Fruit fly (Drosophila melanogaster) whole organism, wandering third instar larva: ENCODE measurements around the gene pzg.

Source experiments
- Abd-B ChIP-seq: fragments of >200 bp; optimal IDR thresholded peaks from 2 replicates; lab custom pipeline; 2017; ENCODE audit warnings: missing biosample characterization, missing genetic modification characterization
- CG32264 ChIP-seq: fragments of 200-800 bp; sonication (Bioruptor generic); optimal IDR thresholded peaks from 2 replicates; lab custom pipeline; 2016; ENCODE audit warnings: missing biosample characterization, missing genetic modification characterization
- CG9705 ChIP-seq: fragments of 200-800 bp; sonication (Bioruptor generic); optimal IDR thresholded peaks from 2 replicates; lab custom pipeline; 2018; ENCODE audit warnings: missing biosample characterization, mild to moderate bottlenecking, missing genetic modification characterization
- CrebA ChIP-seq: fragments of 200-800 bp; sonication (Bioruptor generic); optimal IDR thresholded peaks from 2 replicates; lab custom pipeline; 2016; ENCODE audit warnings: missing biosample characterization, mild to moderate bottlenecking, missing genetic modification characterization, borderline replicate concordance
- Dfd ChIP-seq: fragments of >200 bp; optimal IDR thresholded peaks from 2 replicates; lab custom pipeline; 2017; ENCODE audit warnings: missing biosample characterization, missing genetic modification characterization
- Dif ChIP-seq: fragments of 200-275, 200-300 bp; sonication (Bioruptor generic); optimal IDR thresholded peaks from 2 replicates; lab custom pipeline; 2018; ENCODE audit warnings: missing biosample characterization, missing genetic modification characterization; ENCODE audit not compliant: partially characterized antibody
- GATAd ChIP-seq: sonication (Bioruptor generic); optimal IDR thresholded peaks from 2 replicates; lab custom pipeline; 2016; ENCODE audit warnings: missing biosample characterization, missing genetic modification characterization
- HLH106 ChIP-seq: fragments of 200-800 bp; optimal IDR thresholded peaks from 3 replicates; lab custom pipeline; 2019; ENCODE audit warnings: missing biosample characterization, mild to moderate bottlenecking, missing genetic modification characterization, moderate library complexity
- Hnf4 ChIP-seq: fragments of 200-800 bp; sonication (Bioruptor generic); optimal IDR thresholded peaks from 2 replicates; lab custom pipeline; 2016; ENCODE audit warnings: missing biosample characterization, mild to moderate bottlenecking, missing genetic modification characterization
- Hr78 ChIP-seq: fragments of >200 bp; optimal IDR thresholded peaks from 2 replicates; lab custom pipeline; 2017; ENCODE audit warnings: missing biosample characterization, missing genetic modification characterization
- Hr83 ChIP-seq: fragments of 200-300 bp; sonication (Bioruptor generic); optimal IDR thresholded peaks from 2 replicates; lab custom pipeline; 2016; ENCODE audit warnings: missing biosample characterization, mild to moderate bottlenecking, missing genetic modification characterization, moderate library complexity; ENCODE audit not compliant: poor library complexity, severe bottlenecking
- Jra ChIP-seq: sonication (Bioruptor generic); optimal IDR thresholded peaks from 2 replicates; lab custom pipeline; 2016; ENCODE audit warnings: missing biosample characterization, missing genetic modification characterization
- Mio ChIP-seq: sonication (Bioruptor generic); optimal IDR thresholded peaks from 2 replicates; lab custom pipeline; 2016; ENCODE audit warnings: missing biosample characterization, missing genetic modification characterization
- Myc ChIP-seq: fragments of >200 bp; optimal IDR thresholded peaks from 2 replicates; lab custom pipeline; 2017
- N ChIP-seq: fragments of >200 bp; optimal IDR thresholded peaks from 2 replicates; lab custom pipeline; 2018; ENCODE audit warnings: missing biosample characterization, missing external identifiers, missing genetic modification characterization
- OdsH ChIP-seq: fragments of 200-800 bp; sonication (Bioruptor generic); optimal IDR thresholded peaks from 2 replicates; lab custom pipeline; 2016; ENCODE audit warnings: missing biosample characterization, mild to moderate bottlenecking, missing genetic modification characterization
- Rel ChIP-seq, 2 experiments: fragments of 200-800 bp; sonication (Bioruptor generic) in 1 of 2; optimal IDR thresholded peaks; 2 replicates in 1 of 2; 3 replicates in 1 of 2; lab custom pipeline; 2016 to 2019; ENCODE audit warnings: mild to moderate bottlenecking in 2 of 2, missing biosample characterization in 2 of 2, missing genetic modification characterization in 2 of 2, moderate library complexity in 1 of 2
- Sp1 ChIP-seq: fragments of 200-800 bp; sonication (Bioruptor generic); optimal IDR thresholded peaks from 3 replicates; lab custom pipeline; 2019; ENCODE audit warnings: missing biosample characterization, mild to moderate bottlenecking, missing genetic modification characterization, moderate library complexity
- Vsx2 ChIP-seq: fragments of 200-300, 225-300 bp; sonication (Bioruptor generic); optimal IDR thresholded peaks from 2 replicates; lab custom pipeline; 2018; ENCODE audit warnings: missing biosample characterization, missing genetic modification characterization; ENCODE audit not compliant: partially characterized antibody
- br ChIP-seq: fragments of 200-800 bp; sonication (Bioruptor generic); optimal IDR thresholded peaks from 2 replicates; lab custom pipeline; 2016; ENCODE audit warnings: missing biosample characterization, missing genetic modification characterization
- brk ChIP-seq: fragments of 200-800 bp; sonication (Bioruptor generic); optimal IDR thresholded peaks from 2 replicates; lab custom pipeline; 2016; ENCODE audit warnings: missing biosample characterization, mild to moderate bottlenecking, missing genetic modification characterization
- dl ChIP-seq, 2 experiments: fragments of 175-275, 200-275 bp in 1 of 2; fragments of 200-275 bp in 1 of 2; sonication (Bioruptor generic); optimal IDR thresholded peaks; lab custom pipeline; 2018; ENCODE audit warnings: mild to moderate bottlenecking in 2 of 2, missing biosample characterization in 2 of 2, missing genetic modification characterization in 2 of 2, moderate library complexity in 2 of 2; ENCODE audit not compliant: partially characterized antibody in 2 of 2, insufficient read depth in 1 of 2
- dmrt93B ChIP-seq: fragments of 200-800 bp; sonication (Bioruptor generic); optimal IDR thresholded peaks from 2 replicates; lab custom pipeline; 2018; ENCODE audit warnings: missing biosample characterization, mild to moderate bottlenecking, missing genetic modification characterization
- dsf ChIP-seq: sonication (Bioruptor generic); optimal IDR thresholded peaks from 2 replicates; lab custom pipeline; 2016; ENCODE audit warnings: missing biosample characterization, missing genetic modification characterization, borderline replicate concordance
- ey ChIP-seq: fragments of 200-800 bp; sonication (Bioruptor generic); optimal IDR thresholded peaks from 2 replicates; lab custom pipeline; 2016; ENCODE audit warnings: missing biosample characterization, missing genetic modification characterization
- foxo ChIP-seq, 2 experiments: fragments of 200-800 bp; sonication (Bioruptor generic); optimal IDR thresholded peaks; 2 replicates in 1 of 2; 3 replicates in 1 of 2; lab custom pipeline; 2016 to 2017; ENCODE audit warnings: missing biosample characterization in 2 of 2, missing genetic modification characterization in 2 of 2
- fru ChIP-seq: fragments of 200-800 bp; sonication (Bioruptor generic); optimal IDR thresholded peaks from 3 replicates; lab custom pipeline; 2016; ENCODE audit warnings: missing biosample characterization, mild to moderate bottlenecking, missing genetic modification characterization
- h ChIP-seq: fragments of 200-800 bp; sonication (Bioruptor generic); optimal IDR thresholded peaks from 3 replicates; lab custom pipeline; 2016; ENCODE audit warnings: missing biosample characterization, mild to moderate bottlenecking, missing genetic modification characterization
- jim ChIP-seq: fragments of 175-275, 200-325 bp; sonication (Bioruptor generic); optimal IDR thresholded peaks from 2 replicates; lab custom pipeline; 2016; ENCODE audit warnings: missing biosample characterization, mild to moderate bottlenecking, missing genetic modification characterization
- lola ChIP-seq: fragments of >200 bp; optimal IDR thresholded peaks from 2 replicates; lab custom pipeline; 2017; ENCODE audit warnings: missing biosample characterization, missing genetic modification characterization
- pan ChIP-seq: fragments of >200 bp; optimal IDR thresholded peaks from 2 replicates; lab custom pipeline; 2017
- psq ChIP-seq: fragments of 200-800 bp; sonication (Bioruptor generic); optimal IDR thresholded peaks from 3 replicates; lab custom pipeline; 2017; ENCODE audit warnings: missing biosample characterization, mild to moderate bottlenecking, missing genetic modification characterization, moderate library complexity
- rgr ChIP-seq: fragments of 200-800 bp; sonication (Bioruptor generic); optimal IDR thresholded peaks from 3 replicates; lab custom pipeline; 2016; ENCODE audit warnings: missing biosample characterization, mild to moderate bottlenecking, missing genetic modification characterization
- sage ChIP-seq: fragments of 200-800 bp; sonication (Bioruptor generic); optimal IDR thresholded peaks from 2 replicates; lab custom pipeline; 2016; ENCODE audit warnings: missing biosample characterization, mild to moderate bottlenecking, missing genetic modification characterization
- sv ChIP-seq: fragments of 200-800 bp; sonication (Bioruptor generic); optimal IDR thresholded peaks from 3 replicates; lab custom pipeline; 2016; ENCODE audit warnings: missing biosample characterization, missing genetic modification characterization
- tai ChIP-seq: sonication (Bioruptor generic); optimal IDR thresholded peaks from 2 replicates; lab custom pipeline; 2016; ENCODE audit warnings: missing biosample characterization, missing genetic modification characterization
- usp ChIP-seq: fragments of >200 bp; optimal IDR thresholded peaks from 2 replicates; lab custom pipeline; 2017; ENCODE audit warnings: missing biosample characterization, missing genetic modification characterization
- woc ChIP-seq: sonication (Bioruptor generic); optimal IDR thresholded peaks from 2 replicates; lab custom pipeline; 2016; ENCODE audit warnings: missing biosample characterization, mild to moderate bottlenecking, missing genetic modification characterization

The pzg gene

dm6 chr3L:21242958-21243357 is 42.9 kb upstream of the pzg start:
- TF ChIP-seq rgr (no peak), brk (no peak)

- TF ChIP-seq CG32264 (GFP tag; lab: Kevin White, UChicago): no peak
- TF ChIP-seq Vsx2 (GFP tag; lab: Kevin White, UChicago): no peak
- no peak for TF ChIP-seq OdsH (GFP tag; lab: Kevin White, UChicago)
- no peak for TF ChIP-seq CrebA
- TF ChIP-seq dl (GFP tag; optimal IDR thresholded peaks at IDR 0.05; lab: Kevin White, UChicago; ENCODE audit: insufficient read depth in 1 of 2, partially characterized antibody in 2 of 2): no peak
- no peak for TF ChIP-seq Dfd (GFP tag; lab: Kevin White, UChicago)
- TF ChIP-seq fru (GFP tag; lab: Kevin White, UChicago): no peak
- no peak for TF ChIP-seq br (GFP tag; lab: Kevin White, UChicago)
- TF ChIP-seq psq (GFP tag; lab: Kevin White, UChicago): no peak
- TF ChIP-seq pan (lab: Kevin White, UChicago): no peak
- TF ChIP-seq Jra (GFP tag; lab: Kevin White, UChicago): no peak
- TF ChIP-seq h (GFP tag; lab: Kevin White, UChicago): no peak
- TF ChIP-seq Myc: no peak
- TF ChIP-seq usp (GFP tag; lab: Kevin White, UChicago): no peak
These were observed 42.5 kb upstream of the pzg start for dm6 chr3L:21243417-21243816.

dm6 chr3L:21251381-21251780 is 34.5 kb upstream of the pzg start:
- peak; percentile 49 for TF ChIP-seq ey (GFP tag; lab: Kevin White, UChicago)
- TF ChIP-seq Sp1 (GFP tag; lab: Kevin White, UChicago): peak; percentile 24
- TF ChIP-seq Mio: no peak
- no peak for TF ChIP-seq sv (GFP tag; lab: Kevin White, UChicago)
- TF ChIP-seq woc (GFP tag; lab: Kevin White, UChicago): peak; percentile 41
- TF ChIP-seq HLH106 (tag; lab: Kevin White, UChicago): peak; percentile 37
- TF ChIP-seq tai: no peak
- TF ChIP-seq brk: no peak
- no peak for TF ChIP-seq Hr78
- TF ChIP-seq foxo (GFP tag; optimal IDR thresholded peaks at IDR 0.05; lab: Kevin White, UChicago): peak in 1 of 2 experiments; percentile 57
- TF ChIP-seq Hr83 (GFP tag; lab: Kevin White, UChicago): no peak
- TF ChIP-seq fru (GFP tag; lab: Kevin White, UChicago): peak; percentile 70
- TF ChIP-seq CG9705 (GFP tag; lab: Kevin White, UChicago): no peak
- TF ChIP-seq Dif: no peak
- no peak for TF ChIP-seq Myc
- peak; percentile 40 for TF ChIP-seq OdsH (GFP tag; lab: Kevin White, UChicago)
- TF ChIP-seq Jra (GFP tag; lab: Kevin White, UChicago): no peak
- TF ChIP-seq psq (GFP tag; lab: Kevin White, UChicago): peak; percentile 33
- TF ChIP-seq CG32264 (GFP tag; lab: Kevin White, UChicago): no peak
- TF ChIP-seq CrebA: no peak
- TF ChIP-seq jim (GFP tag; lab: Kevin White, UChicago): no peak
- TF ChIP-seq br (GFP tag; lab: Kevin White, UChicago): peak; percentile 64
- no peak for TF ChIP-seq lola (GFP tag; lab: Kevin White, UChicago)
- TF ChIP-seq dmrt93B: peak; percentile 10
- no peak for TF ChIP-seq dl (GFP tag; optimal IDR thresholded peaks at IDR 0.05; lab: Kevin White, UChicago; ENCODE audit: insufficient read depth in 1 of 2, partially characterized antibody in 2 of 2)
- no peak for TF ChIP-seq pan (lab: Kevin White, UChicago)
- TF ChIP-seq h (GFP tag; lab: Kevin White, UChicago): peak; percentile 61
- no peak for TF ChIP-seq Rel (GFP tag; optimal IDR thresholded peaks at IDR 0.05; lab: Kevin White, UChicago)
- no peak for TF ChIP-seq Rel (tag; optimal IDR thresholded peaks at IDR 0.05; lab: Kevin White, UChicago)
- TF ChIP-seq usp (GFP tag; lab: Kevin White, UChicago): no peak
- TF ChIP-seq sage: no peak
- no peak for TF ChIP-seq dsf (GFP tag; lab: Kevin White, UChicago)
- TF ChIP-seq Dfd (GFP tag; lab: Kevin White, UChicago): no peak
- TF ChIP-seq rgr: peak; percentile 51
- no peak for TF ChIP-seq Abd-B (GFP tag; lab: Kevin White, UChicago)
- peak; percentile 21 for TF ChIP-seq Hnf4 (GFP tag; lab: Kevin White, UChicago)
- TF ChIP-seq Vsx2 (GFP tag; lab: Kevin White, UChicago): no peak
- TF ChIP-seq N (GFP tag; lab: Kevin White, UChicago): no peak
- no peak for TF ChIP-seq GATAd (GFP tag; lab: Kevin White, UChicago)
